Fruit fly (Drosophila melanogaster) whole organism, embryonic: ENCODE data around the gene Dh44.

Experiments
- B-H2 ChIP-seq: fragments of 200-800 bp; sonication (Bioruptor generic); optimal IDR thresholded peaks from 2 replicates; lab custom pipeline; 2018; ENCODE audit warnings: missing biosample characterization, mild to moderate bottlenecking, missing genetic modification characterization
- CG10147 ChIP-seq: fragments of 200-800 bp; sonication (Bioruptor generic); optimal IDR thresholded peaks from 2 replicates; lab custom pipeline; 2019; ENCODE audit warnings: missing biosample characterization, mild to moderate bottlenecking, missing genetic modification characterization, moderate library complexity
- CG10209 ChIP-seq: fragments of 200-800 bp; sonication (Bioruptor generic); optimal IDR thresholded peaks from 3 replicates; lab custom pipeline; 2017; ENCODE audit warnings: missing biosample characterization, mild to moderate bottlenecking, missing genetic modification characterization, missing genetic modification reagents
- CG10366 ChIP-seq: fragments of 200-800 bp; sonication (Bioruptor generic); IDR thresholded peaks from 2 replicates; pipeline ENCODE4 v1.3.6; 2022; ENCODE audit warnings: missing biosample characterization, missing genetic modification characterization
- CG10654 ChIP-seq: fragments of 200-800 bp; sonication (Bioruptor generic); optimal IDR thresholded peaks from 2 replicates; lab custom pipeline; 2016; ENCODE audit warnings: missing biosample characterization, missing genetic modification characterization
- CG11560 ChIP-seq: fragments of 200-800 bp; sonication (Bioruptor generic); IDR thresholded peaks from 3 replicates; pipeline ENCODE4 v1.3.6; 2022; ENCODE audit warnings: missing biosample characterization, missing genetic modification characterization
- CG12071 ChIP-seq: fragments of 200-800 bp; sonication (Bioruptor generic); optimal IDR thresholded peaks from 3 replicates; lab custom pipeline; 2018; ENCODE audit warnings: missing biosample characterization, mild to moderate bottlenecking, missing genetic modification characterization
- CG12236 ChIP-seq: fragments of 200-800 bp; sonication (Bioruptor generic); optimal IDR thresholded peaks from 2 replicates; lab custom pipeline; 2016; ENCODE audit warnings: missing biosample characterization, missing genetic modification characterization
- CG14965 ChIP-seq: fragments of 200-800 bp; sonication (Bioruptor generic); optimal IDR thresholded peaks from 2 replicates; lab custom pipeline; 2016; ENCODE audit warnings: missing biosample characterization, missing genetic modification characterization, borderline replicate concordance
- CG18476 ChIP-seq: fragments of 200-800 bp; sonication (Bioruptor generic); optimal IDR thresholded peaks from 2 replicates; lab custom pipeline; 2016; ENCODE audit warnings: missing biosample characterization, mild to moderate bottlenecking, missing genetic modification characterization
- CG2678 ChIP-seq: fragments of 200-800 bp; sonication (Bioruptor generic); optimal IDR thresholded peaks from 3 replicates; lab custom pipeline; 2019; ENCODE audit warnings: missing biosample characterization, mild to moderate bottlenecking, missing genetic modification characterization, moderate library complexity
- CG2875 ChIP-seq: fragments of 200-800 bp; sonication (Bioruptor generic); optimal IDR thresholded peaks from 2 replicates; lab custom pipeline; 2017; ENCODE audit warnings: missing biosample characterization, mild to moderate bottlenecking, missing genetic modification characterization, missing genetic modification reagents
- CG30020 ChIP-seq: fragments of 200-800 bp; optimal IDR thresholded peaks from 2 replicates; lab custom pipeline; 2019; ENCODE audit warnings: missing biosample characterization, mild to moderate bottlenecking, missing genetic modification characterization, moderate library complexity
- CG31388 ChIP-seq: fragments of 200-800 bp; sonication (Bioruptor generic); optimal IDR thresholded peaks from 2 replicates; lab custom pipeline; 2016; ENCODE audit warnings: missing biosample characterization, missing genetic modification characterization
- CG3407 ChIP-seq: fragments of 200-800 bp; sonication (Bioruptor generic); optimal IDR thresholded peaks from 2 replicates; lab custom pipeline; 2018; ENCODE audit warnings: missing biosample characterization, mild to moderate bottlenecking, missing genetic modification characterization
- CG42726 ChIP-seq: fragments of 200-800 bp; sonication (Bioruptor generic); IDR thresholded peaks from 2 replicates; pipeline ENCODE4 v1.3.6; 2022; ENCODE audit warnings: missing biosample characterization, missing genetic modification characterization; ENCODE audit not compliant: partially characterized antibody
- CG4404 ChIP-seq: fragments of 200-800 bp; sonication (Bioruptor generic); IDR thresholded peaks from 2 replicates; pipeline ENCODE4 v1.3.6; 2022; ENCODE audit warnings: missing biosample characterization, missing genetic modification characterization
- CG4424 ChIP-seq: fragments of 200-800 bp; sonication (Bioruptor generic); optimal IDR thresholded peaks from 3 replicates; lab custom pipeline; 2016; ENCODE audit warnings: missing biosample characterization, missing genetic modification characterization
- CG4617 ChIP-seq: fragments of 200-800 bp; sonication (Bioruptor generic); optimal IDR thresholded peaks from 3 replicates; lab custom pipeline; 2016; ENCODE audit warnings: missing biosample characterization, missing genetic modification characterization, borderline replicate concordance
- CG6254 ChIP-seq: fragments of 200-800 bp; sonication (Bioruptor generic); optimal IDR thresholded peaks from 3 replicates; lab custom pipeline; 2017; ENCODE audit warnings: mild to moderate bottlenecking, missing biosample characterization, missing genetic modification reagents, missing genetic modification characterization
- CG6683 ChIP-seq: fragments of 200-800 bp; sonication (Bioruptor generic); optimal IDR thresholded peaks from 2 replicates; lab custom pipeline; 2017; ENCODE audit warnings: missing biosample characterization, mild to moderate bottlenecking, missing genetic modification characterization, missing genetic modification reagents
- CTCF ChIP-seq: fragments of 200-800 bp; sonication (Bioruptor generic); optimal IDR thresholded peaks from 2 replicates; lab custom pipeline; 2017; ENCODE audit warnings: missing biosample characterization, mild to moderate bottlenecking, missing genetic modification characterization, moderate library complexity
- CoRest ChIP-seq: fragments of 200-800 bp; sonication (Bioruptor generic); optimal IDR thresholded peaks from 3 replicates; lab custom pipeline; 2018; ENCODE audit warnings: missing biosample characterization, mild to moderate bottlenecking, missing genetic modification characterization, moderate library complexity
- D19B ChIP-seq: fragments of 200-800 bp; sonication (Bioruptor generic); optimal IDR thresholded peaks from 2 replicates; lab custom pipeline; 2017; ENCODE audit warnings: missing biosample characterization, mild to moderate bottlenecking, missing genetic modification characterization
- ERR ChIP-seq: fragments of 200-800 bp; sonication (Bioruptor generic); optimal IDR thresholded peaks from 2 replicates; lab custom pipeline; 2016; ENCODE audit warnings: missing biosample characterization, missing genetic modification characterization
- HLH3B ChIP-seq: fragments of 200-800 bp; sonication (Bioruptor generic); IDR thresholded peaks from 2 replicates; pipeline ENCODE4 v1.3.6; 2022; ENCODE audit warnings: missing biosample characterization, missing genetic modification characterization
- HLH4C ChIP-seq: fragments of 200-800 bp; sonication (Bioruptor generic); IDR thresholded peaks from 3 replicates; pipeline ENCODE4 v1.3.6; 2022; ENCODE audit warnings: missing biosample characterization, missing genetic modification characterization; ENCODE audit not compliant: partially characterized antibody
- Hey ChIP-seq: fragments of 200-800 bp; sonication (Bioruptor generic); optimal IDR thresholded peaks from 3 replicates; lab custom pipeline; 2018; ENCODE audit warnings: missing biosample characterization, mild to moderate bottlenecking, missing genetic modification characterization
- MBD-R2 ChIP-seq: fragments of 200-800 bp; sonication (Bioruptor generic); IDR thresholded peaks from 2 replicates; pipeline ENCODE4 v1.3.6; 2022; ENCODE audit warnings: missing biosample characterization, missing genetic modification characterization
- Max ChIP-seq: fragments of 200-800 bp; sonication (Bioruptor generic); optimal IDR thresholded peaks from 2 replicates; lab custom pipeline; 2016; ENCODE audit warnings: missing biosample characterization, mild to moderate bottlenecking, missing genetic modification characterization
- Neu2 ChIP-seq: fragments of 200-800 bp; sonication (Bioruptor generic); optimal IDR thresholded peaks from 3 replicates; lab custom pipeline; 2016; ENCODE audit warnings: missing biosample characterization, missing genetic modification characterization, borderline replicate concordance
- Rfx ChIP-seq: fragments of 200-800 bp; sonication (Bioruptor generic); IDR thresholded peaks from 2 replicates; pipeline ENCODE4 v1.3.6; 2022; ENCODE audit warnings: missing biosample characterization, missing genetic modification characterization
- Xbp1 ChIP-seq: fragments of 200-800 bp; sonication (Bioruptor generic); optimal IDR thresholded peaks from 3 replicates; lab custom pipeline; 2016; ENCODE audit warnings: missing biosample characterization, mild to moderate bottlenecking, missing genetic modification characterization
- abd-A ChIP-seq: fragments of 200-800 bp; sonication (Bioruptor generic); optimal IDR thresholded peaks from 3 replicates; lab custom pipeline; 2019; ENCODE audit warnings: missing biosample characterization, mild to moderate bottlenecking, missing genetic modification characterization, moderate library complexity
- ase ChIP-seq: fragments of 200-800 bp; sonication (Bioruptor generic); IDR thresholded peaks from 3 replicates; pipeline ENCODE4 v1.3.6; 2022; ENCODE audit warnings: missing biosample characterization, missing genetic modification characterization
- ash1 ChIP-seq: fragments of 200-800 bp; sonication (Bioruptor generic); optimal IDR thresholded peaks from 2 replicates; lab custom pipeline; 2018; ENCODE audit warnings: missing biosample characterization, mild to moderate bottlenecking, missing genetic modification characterization
- az2 ChIP-seq: fragments of 200-800 bp; sonication (Bioruptor generic); optimal IDR thresholded peaks from 3 replicates; lab custom pipeline; 2016; ENCODE audit warnings: missing biosample characterization, missing genetic modification characterization
- cas ChIP-seq: fragments of 200-800 bp; sonication (Bioruptor generic); IDR thresholded peaks from 2 replicates; pipeline ENCODE4 v1.3.6; 2022; ENCODE audit warnings: missing biosample characterization, missing genetic modification characterization
- crol ChIP-seq: fragments of 200-800 bp; sonication (Bioruptor generic); IDR thresholded peaks from 2 replicates; pipeline ENCODE4 v1.3.6; 2022; ENCODE audit warnings: missing biosample characterization, missing genetic modification characterization
- crp ChIP-seq, 2 experiments: fragments of 200-800 bp; sonication (Bioruptor generic); optimal IDR thresholded peaks; 2 replicates in 1 of 2; 3 replicates in 1 of 2; lab custom pipeline; 2017; ENCODE audit warnings: missing biosample characterization in 2 of 2, missing genetic modification characterization in 2 of 2, mild to moderate bottlenecking in 1 of 2, moderate library complexity in 1 of 2
- dmrt11E ChIP-seq: fragments of 200-800 bp; sonication (Bioruptor generic); optimal IDR thresholded peaks from 3 replicates; lab custom pipeline; 2018; ENCODE audit warnings: missing biosample characterization, mild to moderate bottlenecking, missing genetic modification characterization, moderate library complexity
- dmrt99B ChIP-seq: fragments of 200-800 bp; sonication (Bioruptor generic); optimal IDR thresholded peaks from 2 replicates; lab custom pipeline; 2018; ENCODE audit warnings: missing biosample characterization, mild to moderate bottlenecking, missing genetic modification characterization, moderate library complexity
- emc ChIP-seq: fragments of 200-800 bp; sonication (Bioruptor generic); optimal IDR thresholded peaks from 2 replicates; lab custom pipeline; 2016; ENCODE audit warnings: missing biosample characterization, missing genetic modification characterization
- esg ChIP-seq: fragments of 200-800 bp; sonication (Bioruptor generic); conservative IDR thresholded peaks from 2 replicates; pipeline ENCODE4 v1.3.6; 2022; ENCODE audit warnings: missing biosample characterization, missing genetic modification characterization
- gro ChIP-seq: fragments of 200-800 bp; sonication (Bioruptor generic); optimal IDR thresholded peaks from 2 replicates; lab custom pipeline; 2016; ENCODE audit warnings: missing biosample characterization, missing genetic modification characterization
- ham ChIP-seq: fragments of 200-800 bp; sonication (Bioruptor generic); IDR thresholded peaks from 2 replicates; pipeline ENCODE4 v1.3.6; 2022; ENCODE audit warnings: missing biosample characterization, missing genetic modification characterization
- org-1 ChIP-seq: fragments of 200-800 bp; sonication (Bioruptor generic); optimal IDR thresholded peaks from 2 replicates; lab custom pipeline; 2017; ENCODE audit warnings: missing biosample characterization, missing genetic modification characterization
- ranshi ChIP-seq: fragments of 200-800 bp; sonication (Bioruptor generic); IDR thresholded peaks from 2 replicates; pipeline ENCODE4 v1.3.6; 2022; ENCODE audit warnings: missing biosample characterization, missing genetic modification characterization
- schlank ChIP-seq: fragments of 200-800 bp; sonication (Bioruptor generic); optimal IDR thresholded peaks from 2 replicates; lab custom pipeline; 2018; ENCODE audit warnings: missing biosample characterization, mild to moderate bottlenecking, missing genetic modification characterization
- sd ChIP-seq: fragments of 200-800 bp; sonication (Bioruptor generic); optimal IDR thresholded peaks from 3 replicates; lab custom pipeline; 2018; ENCODE audit warnings: missing biosample characterization, mild to moderate bottlenecking, missing genetic modification characterization, moderate library complexity
- zfh2 ChIP-seq: fragments of 200-800 bp; sonication (Bioruptor generic); optimal IDR thresholded peaks from 2 replicates; lab custom pipeline; 2016; ENCODE audit warnings: missing biosample characterization, missing genetic modification characterization

Gene Dh44

DNA sequence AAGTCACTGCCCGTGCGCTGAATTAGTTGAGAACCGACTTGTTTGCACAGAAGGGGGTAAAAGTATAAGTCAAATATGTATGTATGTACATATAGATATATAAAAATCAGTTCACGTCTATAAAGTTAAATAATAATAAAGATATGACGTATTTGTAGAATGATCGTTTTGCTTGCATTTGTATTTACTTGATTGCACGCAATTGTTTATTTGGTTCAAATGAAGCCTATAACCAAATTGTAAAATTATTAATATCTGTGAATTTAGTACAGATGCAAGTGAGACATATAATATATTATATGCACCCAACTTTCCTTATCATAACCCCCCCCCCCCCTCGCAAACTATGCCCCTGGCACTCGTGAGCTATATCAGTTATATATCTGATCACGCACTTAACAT is 37.4 kb upstream of the Dh44 start (continued):
- peak; percentile 11; the same call in 1 of the 2 replicates for TF ChIP-seq MBD-R2 (GFP tag; lab: Robert Waterston, UW)
- peak; percentile 41 for TF ChIP-seq D19B (GFP tag; lab: Kevin White, UChicago)
- no peak for TF ChIP-seq ash1 (GFP tag; lab: Kevin White, UChicago)
- peak; percentile 39 for TF ChIP-seq dmrt11E (tag; lab: Kevin White, UChicago)
- no peak for TF ChIP-seq zfh2 (GFP tag; lab: Kevin White, UChicago)
- TF ChIP-seq Neu2 (GFP tag; lab: Kevin White, UChicago), result no peak
- TF ChIP-seq dmrt99B (tag; lab: Kevin White, UChicago), result peak; percentile 56
- no peak for TF ChIP-seq esg (GFP tag; lab: Robert Waterston, UW)
- TF ChIP-seq CG3407 (GFP tag; lab: Kevin White, UChicago), result peak; percentile 37
- no peak for TF ChIP-seq CG31388 (GFP tag; lab: Kevin White, UChicago)
- no peak for TF ChIP-seq CG18476 (GFP tag; lab: Kevin White, UChicago)
- TF ChIP-seq emc, result no peak
- TF ChIP-seq org-1 (GFP tag; lab: Kevin White, UChicago), result no peak
- TF ChIP-seq CG4424 (GFP tag; lab: Kevin White, UChicago), result peak; percentile 28
- no peak for TF ChIP-seq CG10654 (GFP tag; lab: Kevin White, UChicago)
- no peak for TF ChIP-seq CG10366 (GFP tag; lab: Robert Waterston, UW)
- no peak for TF ChIP-seq Hey
- TF ChIP-seq CG11560 (tag; lab: Robert Waterston, UW), result 0 out of 3 replicates have a peak, but pooled peaks have one; percentile 18
- peak; percentile 86 for TF ChIP-seq CG2678 (tag; lab: Kevin White, UChicago)
- TF ChIP-seq ham (GFP tag; lab: Robert Waterston, UW), result no peak
- peak; percentile 2 for TF ChIP-seq sd (tag; lab: Kevin White, UChicago)
- no peak for TF ChIP-seq CG4617 (GFP tag; lab: Kevin White, UChicago)
- no peak for TF ChIP-seq CG6254 (GFP tag; lab: Kevin White, UChicago)
- no peak for TF ChIP-seq crp (GFP tag; optimal IDR thresholded peaks at IDR 0.05; lab: Kevin White, UChicago)
- TF ChIP-seq crol, result 0 out of 2 replicates have a peak, but pooled peaks have one; percentile 19
- TF ChIP-seq cas, result no peak
- TF ChIP-seq ERR (GFP tag; lab: Kevin White, UChicago), result no peak
- peak; percentile 62 for TF ChIP-seq CG10147 (GFP tag; lab: Kevin White, UChicago)
- TF ChIP-seq CG4404 (GFP tag; lab: Robert Waterston, UW), result no peak
- peak; percentile 57 for TF ChIP-seq ranshi (GFP tag; lab: Robert Waterston, UW)
- TF ChIP-seq CG14965, result no peak
- peak; percentile 50 for TF ChIP-seq CoRest
- no peak for TF ChIP-seq Xbp1 (GFP tag; lab: Kevin White, UChicago)
- TF ChIP-seq Rfx (GFP tag; lab: Robert Waterston, UW), result no peak
- TF ChIP-seq schlank, result no peak
- TF ChIP-seq az2, result no peak
- TF ChIP-seq CG30020 (tag; lab: Kevin White, UChicago), result no peak
- peak; percentile 26 for TF ChIP-seq CG6683 (GFP tag; lab: Kevin White, UChicago)
- TF ChIP-seq CG12071 (GFP tag; lab: Kevin White, UChicago), result no peak
- no peak for TF ChIP-seq CG12236 (GFP tag; lab: Kevin White, UChicago)
- peak; percentile 60 for TF ChIP-seq CG10209
- TF ChIP-seq CG42726 (GFP tag; lab: Robert Waterston, UW), result no peak
- peak; percentile 8 for TF ChIP-seq CG2875
- no peak for TF ChIP-seq ase (GFP tag; lab: Robert Waterston, UW)
- no peak for TF ChIP-seq CTCF (GFP tag; lab: Kevin White, UChicago)
- no peak for TF ChIP-seq Max (GFP tag; lab: Kevin White, UChicago)
- TF ChIP-seq B-H2 (GFP tag; lab: Kevin White, UChicago), result no peak
- no peak for TF ChIP-seq HLH4C (GFP tag; lab: Robert Waterston, UW)
- no peak; the same call in 1 of the 2 replicates for TF ChIP-seq HLH3B (GFP tag; lab: Robert Waterston, UW)
- no peak for TF ChIP-seq gro (GFP tag; lab: Kevin White, UChicago)
- TF ChIP-seq abd-A, result no peak
